Fruit fly (Drosophila melanogaster) whole organism, pupa: ENCODE data around the gene ATPsyngamma.

Experiments used
- CG14655 ChIP-seq: fragments of 200-800 bp; sonication (Bioruptor generic); optimal IDR thresholded peaks from 3 replicates; lab custom pipeline; 2017; ENCODE audit warnings: mild to moderate bottlenecking, missing biosample characterization, missing genetic modification reagents, missing genetic modification characterization
- CG32121 ChIP-seq: fragments of 200-800 bp; sonication (Bioruptor generic); IDR thresholded peaks from 2 replicates; pipeline ENCODE4 v1.3.6; 2022; ENCODE audit warnings: missing biosample characterization, missing genetic modification characterization
- CG34367 ChIP-seq: fragments of 200-800 bp; sonication (Bioruptor generic); optimal IDR thresholded peaks from 2 replicates; lab custom pipeline; 2018; ENCODE audit warnings: missing biosample characterization, mild to moderate bottlenecking, missing genetic modification characterization
- EcR ChIP-seq: fragments of 200-800 bp; sonication (Bioruptor generic); optimal IDR thresholded peaks from 3 replicates; lab custom pipeline; 2019; ENCODE audit warnings: missing biosample characterization, missing genetic modification characterization, mild to moderate bottlenecking, moderate library complexity, missing genetic modification reagents
- Pif1B ChIP-seq: fragments of 200-800 bp; sonication (Bioruptor generic); optimal IDR thresholded peaks from 3 replicates; lab custom pipeline; 2016; ENCODE audit warnings: missing biosample characterization, missing genetic modification characterization

- TF ChIP-seq EcR (peak; percentile 50), CG34367 (tag; lab: Kevin White, UChicago) (no peak), CG32121 (GFP tag; lab: Robert Waterston, UW) (no peak), CG14655 (GFP tag; lab: Kevin White, UChicago) (no peak), Pif1B (GFP tag; lab: Kevin White, UChicago) (no peak)
Measured at dm6 chr3R:29740078-29740477, 8.9 kb downstream of the ATPsyngamma start.
